Fruit fly (Drosophila melanogaster) whole organism: ENCODE measurements around the gene ImpE2.

Experiments
- CG8478 ChIP-seq: fragments of >200 bp; optimal IDR thresholded peaks from 2 replicates; lab custom pipeline; 2018; ENCODE audit warnings: inconsistent platforms
- Dll ChIP-seq: fragments of >200 bp; optimal IDR thresholded peaks from 2 replicates; lab custom pipeline; 2017
- EcR ChIP-seq, 2 experiments: fragments of >200 bp; optimal IDR thresholded peaks; 2 replicates each; lab custom pipeline; 2017; ENCODE audit warnings: missing biosample characterization in 2 of 2, missing genetic modification characterization in 2 of 2, missing genetic modification reagents in 2 of 2
- pan ChIP-seq: fragments of >200 bp; optimal IDR thresholded peaks from 2 replicates; lab custom pipeline; 2017
- psq ChIP-seq: fragments of >200 bp; optimal IDR thresholded peaks from 2 replicates; lab custom pipeline; 2017
- usp ChIP-seq: fragments of >200 bp; optimal IDR thresholded peaks from 2 replicates; lab custom pipeline; 2017; ENCODE audit warnings: missing biosample characterization, missing genetic modification characterization, mixed read lengths

ImpE2 gene

dm6 chr3L:3512567-3512966, at the start of gene ImpE2:
ImpE2 (minus strand) TSS chr3L:3512681.
- TF ChIP-seq psq (lab: Kevin White, UChicago) (no peak), usp (GFP tag; lab: Kevin White, UChicago) (no peak), EcR (GFP tag; optimal IDR thresholded peaks at IDR 0.05; lab: Kevin White, UChicago) (peak; percentile 33 to 75), Dll (lab: Kevin White, UChicago) (peak; percentile 13)

- TF ChIP-seq psq (lab: Kevin White, UChicago), result no peak
Measured at dm6 chr3L:3560568-3560967, 48.1 kb upstream of the ImpE2 start.

- TF ChIP-seq psq (lab: Kevin White, UChicago) (no peak), CG8478 (lab: Kevin White, UChicago) (no peak), usp (GFP tag; lab: Kevin White, UChicago) (no peak), pan (lab: Kevin White, UChicago) (no peak)
Measured at dm6 chr3L:3558104-3558503, 45.6 kb upstream of the ImpE2 start.

dm6 chr3L:3556409-3556808, 43.9 kb upstream of the ImpE2 start:
- no peak for TF ChIP-seq Dll (lab: Kevin White, UChicago)
- no peak for TF ChIP-seq usp (GFP tag; lab: Kevin White, UChicago)
- no peak for TF ChIP-seq psq (lab: Kevin White, UChicago)
- no peak for TF ChIP-seq EcR (GFP tag; optimal IDR thresholded peaks at IDR 0.05; lab: Kevin White, UChicago)
- TF ChIP-seq pan (lab: Kevin White, UChicago), result no peak
- no peak for TF ChIP-seq CG8478 (lab: Kevin White, UChicago)

dm6 chr3L:3555094-3555493, 42.6 kb upstream of the ImpE2 start:
- TF ChIP-seq Dll (lab: Kevin White, UChicago) (no peak), CG8478 (lab: Kevin White, UChicago) (no peak), EcR (GFP tag; optimal IDR thresholded peaks at IDR 0.05; lab: Kevin White, UChicago) (no peak), usp (GFP tag; lab: Kevin White, UChicago) (no peak), pan (lab: Kevin White, UChicago) (no peak), psq (lab: Kevin White, UChicago) (no peak)

- TF ChIP-seq EcR (GFP tag; optimal IDR thresholded peaks at IDR 0.05; lab: Kevin White, UChicago), result no peak
- no peak for TF ChIP-seq psq (lab: Kevin White, UChicago)
- TF ChIP-seq CG8478 (lab: Kevin White, UChicago), result no peak
- TF ChIP-seq usp (GFP tag; lab: Kevin White, UChicago), result no peak
- TF ChIP-seq pan (lab: Kevin White, UChicago), result no peak
- no peak for TF ChIP-seq Dll (lab: Kevin White, UChicago)
Measured at dm6 chr3L:3553932-3554331, 41.5 kb upstream of the ImpE2 start.

dm6 chr3L:3552313-3552868, 39.9 kb upstream of the ImpE2 start:
- TF ChIP-seq psq (lab: Kevin White, UChicago), result no peak
- no peak for TF ChIP-seq usp (GFP tag; lab: Kevin White, UChicago)
- TF ChIP-seq Dll (lab: Kevin White, UChicago), result no peak
- TF ChIP-seq CG8478 (lab: Kevin White, UChicago), result no peak
- TF ChIP-seq EcR (GFP tag; optimal IDR thresholded peaks at IDR 0.05; lab: Kevin White, UChicago), result no peak
- no peak for TF ChIP-seq pan (lab: Kevin White, UChicago)

- TF ChIP-seq psq (lab: Kevin White, UChicago) (no peak), Dll (lab: Kevin White, UChicago) (no peak), usp (GFP tag; lab: Kevin White, UChicago) (no peak), CG8478 (lab: Kevin White, UChicago) (no peak), pan (lab: Kevin White, UChicago) (no peak), EcR (GFP tag; optimal IDR thresholded peaks at IDR 0.05; lab: Kevin White, UChicago) (no peak)
Measured at dm6 chr3L:3551008-3551407, 38.5 kb upstream of the ImpE2 start.

- no peak for TF ChIP-seq psq (lab: Kevin White, UChicago)
- no peak for TF ChIP-seq pan (lab: Kevin White, UChicago)
- TF ChIP-seq usp (GFP tag; lab: Kevin White, UChicago), result no peak
- TF ChIP-seq CG8478 (lab: Kevin White, UChicago), result no peak
- TF ChIP-seq EcR (GFP tag; optimal IDR thresholded peaks at IDR 0.05; lab: Kevin White, UChicago), result no peak
- TF ChIP-seq Dll (lab: Kevin White, UChicago), result no peak
Measured at dm6 chr3L:3549468-3549867, 37.0 kb upstream of the ImpE2 start.

- no peak for TF ChIP-seq psq (lab: Kevin White, UChicago)
- TF ChIP-seq usp (GFP tag; lab: Kevin White, UChicago), result no peak
- TF ChIP-seq EcR (GFP tag; optimal IDR thresholded peaks at IDR 0.05; lab: Kevin White, UChicago), result no peak
- no peak for TF ChIP-seq CG8478 (lab: Kevin White, UChicago)
- TF ChIP-seq pan (lab: Kevin White, UChicago), result no peak
- TF ChIP-seq Dll (lab: Kevin White, UChicago), result no peak
Measured at dm6 chr3L:3547113-3547512, 34.6 kb upstream of the ImpE2 start.

- TF ChIP-seq pan (lab: Kevin White, UChicago) (no peak), CG8478 (lab: Kevin White, UChicago) (no peak), psq (lab: Kevin White, UChicago) (no peak), Dll (lab: Kevin White, UChicago) (no peak)
Measured at dm6 chr3L:3544930-3545329, 32.4 kb upstream of the ImpE2 start.

dm6 chr3L:3544221-3544620, 31.7 kb upstream of the ImpE2 start:
- TF ChIP-seq usp (GFP tag; lab: Kevin White, UChicago), result no peak
- no peak for TF ChIP-seq pan (lab: Kevin White, UChicago)
- no peak for TF ChIP-seq psq (lab: Kevin White, UChicago)
- no peak for TF ChIP-seq EcR (GFP tag; optimal IDR thresholded peaks at IDR 0.05; lab: Kevin White, UChicago)
- TF ChIP-seq CG8478 (lab: Kevin White, UChicago), result no peak
- no peak for TF ChIP-seq Dll (lab: Kevin White, UChicago)
